Worm (Caenorhabditis elegans): ENCODE data around the gene M151.3.

M151.3 gene

DNA sequence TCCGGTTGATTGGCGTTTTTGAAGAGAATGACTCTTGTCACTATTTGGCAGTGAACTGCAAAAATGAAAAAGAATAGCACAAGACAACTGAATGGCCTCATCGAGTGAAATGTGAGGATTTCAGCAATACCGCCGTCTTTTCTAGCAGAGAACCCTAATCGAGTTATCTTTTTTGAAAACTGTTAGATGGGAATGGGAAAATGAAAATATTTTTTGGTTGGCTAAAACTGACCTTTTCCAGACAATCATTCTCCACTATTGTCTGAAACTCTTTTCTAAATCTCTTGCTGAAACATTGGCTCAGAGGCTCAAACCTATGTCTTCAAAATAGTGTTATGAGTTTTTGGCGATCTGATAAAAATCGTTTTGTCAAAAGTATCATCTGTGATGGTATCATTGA is 13.2 kb downstream of the M151.3 start, which contains the start of gene M151.10:
M151.10 (minus strand) TSS at position 101 of the 400 bp plus-strand sequence.
- no peak for TF ChIP-seq jun-1 (tag; optimal IDR thresholded peaks at IDR 0.05)
- TF ChIP-seq zag-1 (tag; optimal IDR thresholded peaks at IDR 0.05): no peak
- TF ChIP-seq nhr-11 (tag; optimal IDR thresholded peaks at IDR 0.05): no peak
- no peak for TF ChIP-seq C04F5.9 (tag; optimal IDR thresholded peaks at IDR 0.05)
- no peak for TF ChIP-seq aly-2 (tag; optimal IDR thresholded peaks at IDR 0.05)
- no peak for TF ChIP-seq nhr-71 (tag; optimal IDR thresholded peaks at IDR 0.05)
- TF ChIP-seq mab-9 (GFP tag; IDR thresholded peaks at IDR 0.05): no peak
- TF ChIP-seq ces-1 (GFP tag; optimal IDR thresholded peaks at IDR 0.05): no peak
- no peak for TF ChIP-seq lin-13 (GFP tag; optimal IDR thresholded peaks at IDR 0.05)
- TF ChIP-seq unc-30 (tag; optimal IDR thresholded peaks at IDR 0.05): no peak
- TF ChIP-seq ama-1 (optimal IDR thresholded peaks at IDR 0.05): no peak
- TF ChIP-seq nhr-19 (GFP tag; conservative IDR thresholded peaks at IDR 0.05): no peak
- TF ChIP-seq lin-14 (GFP tag; optimal IDR thresholded peaks at IDR 0.05): no peak
- no peak for TF ChIP-seq egl-27 (tag; optimal IDR thresholded peaks at IDR 0.05)
- no peak for TF ChIP-seq sup-37 (GFP tag; optimal IDR thresholded peaks at IDR 0.05)
- TF ChIP-seq F16B12.6 (tag; optimal IDR thresholded peaks at IDR 0.05): no peak
- TF ChIP-seq mep-1 (tag; optimal IDR thresholded peaks at IDR 0.05): no peak
- no peak for TF ChIP-seq lir-3 (tag; optimal IDR thresholded peaks at IDR 0.05; ENCODE audit: poor library complexity)
- TF ChIP-seq tlp-1 (tag; optimal IDR thresholded peaks at IDR 0.05): no peak
- no peak for TF ChIP-seq mdl-1 (tag; optimal IDR thresholded peaks at IDR 0.05)

DNA sequence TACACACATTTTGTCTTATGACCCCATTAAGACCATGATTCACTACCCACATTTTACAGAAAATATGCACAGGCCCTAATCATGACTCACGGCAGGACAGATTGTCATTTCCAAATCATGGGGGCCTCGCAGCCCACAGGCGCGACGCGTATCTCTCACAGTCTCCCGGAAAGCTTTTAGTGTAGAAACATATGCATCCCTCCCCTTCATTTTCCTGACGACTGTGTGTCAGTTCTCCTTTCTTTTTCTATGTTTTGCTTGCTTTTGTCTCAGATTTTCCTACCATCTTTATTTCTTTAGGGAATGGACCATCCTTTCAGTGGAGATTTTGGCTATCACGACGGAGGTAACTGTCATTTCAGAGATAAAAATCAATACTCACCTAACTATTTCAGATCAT is 14.2 kb downstream of the M151.3 start, which contains the start of gene M151.1:
M151.1 (plus strand) TSS at position 301 of the 400 bp plus-strand sequence.
- TF ChIP-seq lin-15B (tag; optimal IDR thresholded peaks at IDR 0.05) (no peak), efl-1 (optimal IDR thresholded peaks at IDR 0.05) (no peak), efl-1 (GFP tag; optimal IDR thresholded peaks at IDR 0.05 in 1 of 2) (peak in 1 of 2 experiments; percentile 47), hpl-2 (GFP tag; optimal IDR thresholded peaks at IDR 0.05) (no peak)

DNA sequence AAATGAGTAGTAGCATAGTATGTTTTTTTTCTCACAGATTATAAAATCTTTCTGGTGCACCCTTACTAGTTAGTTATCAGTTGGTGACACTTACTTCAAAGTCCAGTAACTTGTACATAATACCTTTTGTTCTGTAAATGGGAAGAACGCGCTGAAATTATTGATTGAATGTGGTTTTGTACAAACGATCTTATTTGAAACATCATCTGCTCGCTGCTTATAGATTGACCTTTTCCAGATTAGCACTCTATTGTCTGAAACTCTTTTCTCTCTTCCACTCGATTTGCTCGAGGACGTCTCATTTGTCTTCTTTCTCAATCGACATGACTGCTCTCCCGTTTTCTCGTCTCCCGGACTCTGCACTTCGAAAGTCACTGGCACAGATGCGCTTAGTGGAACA is 20.1 kb downstream of the M151.3 start, which contains the start of gene fbxb-33:
fbxb-33 (plus strand) TSS at position 301 of the 400 bp plus-strand sequence.
- TF ChIP-seq ceh-88 (GFP tag; IDR thresholded peaks at IDR 0.05): no peak
- no peak for TF ChIP-seq lin-35 (GFP tag; optimal IDR thresholded peaks at IDR 0.05)
- no peak for TF ChIP-seq ztf-11 (tag; optimal IDR thresholded peaks at IDR 0.05)
- TF ChIP-seq egl-27 (tag; optimal IDR thresholded peaks at IDR 0.05): no peak
- no peak for TF ChIP-seq nhr-11 (tag; optimal IDR thresholded peaks at IDR 0.05)
- TF ChIP-seq nhr-71 (tag; optimal IDR thresholded peaks at IDR 0.05): no peak
- TF ChIP-seq fos-1 (tag; optimal IDR thresholded peaks at IDR 0.05): no peak
- TF ChIP-seq rnt-1 (tag; optimal IDR thresholded peaks at IDR 0.05): no peak
- TF ChIP-seq pax-3 (tag; optimal IDR thresholded peaks at IDR 0.05): no peak
- no peak for TF ChIP-seq ceh-63 (GFP tag; optimal IDR thresholded peaks at IDR 0.05)
- TF ChIP-seq blmp-1 (tag; optimal IDR thresholded peaks at IDR 0.05): no peak
- TF ChIP-seq ceh-90 (tag; optimal IDR thresholded peaks at IDR 0.05): no peak
- no peak for TF ChIP-seq elt-2 (tag; optimal IDR thresholded peaks at IDR 0.05)
- no peak for TF ChIP-seq aha-1 (tag; optimal IDR thresholded peaks at IDR 0.05)
- no peak for TF ChIP-seq pqm-1 (tag; optimal IDR thresholded peaks at IDR 0.05)
- no peak for TF ChIP-seq hlh-4 (tag; optimal IDR thresholded peaks at IDR 0.05)
- TF ChIP-seq C34B4.2 (tag; optimal IDR thresholded peaks at IDR 0.05): no peak
- TF ChIP-seq lsy-2 (tag; optimal IDR thresholded peaks at IDR 0.05): no peak
- no peak for TF ChIP-seq unc-86 (tag; optimal IDR thresholded peaks at IDR 0.05)
- no peak for TF ChIP-seq nhr-76 (tag; optimal IDR thresholded peaks at IDR 0.05)

All from whole organism, L1 larva.